Fruit fly (Drosophila melanogaster) whole organism: Measurements from ENCODE around the gene Hydr2.
A peak's percentile ranks its signal among the peaks of the same experiment; 100 is the strongest.
"Not testable (repeated sequence)": the region's sequence is repeated elsewhere in the genome, so short reads cannot be mapped to it uniquely, and the experiment has no call there.

Experiments used
- CG8478 ChIP-seq: fragments of >200 bp; optimal IDR thresholded peaks from 2 replicates; lab custom pipeline; 2018; ENCODE audit warnings: inconsistent platforms
- Dll ChIP-seq: fragments of >200 bp; optimal IDR thresholded peaks from 2 replicates; lab custom pipeline; 2017
- EcR ChIP-seq, 2 experiments: fragments of >200 bp; optimal IDR thresholded peaks; 2 replicates each; lab custom pipeline; 2017; ENCODE audit warnings: missing biosample characterization in 2 of 2, missing genetic modification characterization in 2 of 2, missing genetic modification reagents in 2 of 2
- pan ChIP-seq: fragments of >200 bp; optimal IDR thresholded peaks from 2 replicates; lab custom pipeline; 2017
- psq ChIP-seq: fragments of >200 bp; optimal IDR thresholded peaks from 2 replicates; lab custom pipeline; 2017
- usp ChIP-seq: fragments of >200 bp; optimal IDR thresholded peaks from 2 replicates; lab custom pipeline; 2017; ENCODE audit warnings: missing biosample characterization, missing genetic modification characterization, mixed read lengths

Hydr2 gene

dm6 chr2L:3163490-3163889, at the start of gene Hydr2:
Gene Hydr2, plus strand, starts transcription at chr2L:3163645.
- TF ChIP-seq usp (GFP tag; lab: Kevin White, UChicago); EcR (GFP tag; optimal IDR thresholded peaks at IDR 0.05; lab: Kevin White, UChicago); Dll (lab: Kevin White, UChicago): not testable (repeated sequence)

dm6 chr2L:3114132-3114531, 49.3 kb upstream of the Hydr2 start:
- TF ChIP-seq usp (GFP tag; lab: Kevin White, UChicago) = no peak
- no peak for TF ChIP-seq Dll (lab: Kevin White, UChicago)
- TF ChIP-seq psq (lab: Kevin White, UChicago) = no peak
- TF ChIP-seq EcR (GFP tag; optimal IDR thresholded peaks at IDR 0.05; lab: Kevin White, UChicago) = no peak
- no peak for TF ChIP-seq pan (lab: Kevin White, UChicago)
- no peak for TF ChIP-seq CG8478 (lab: Kevin White, UChicago)

dm6 chr2L:3114887-3115286, 48.6 kb upstream of the Hydr2 start:
- TF ChIP-seq usp (GFP tag; lab: Kevin White, UChicago) = no peak
- no peak for TF ChIP-seq psq (lab: Kevin White, UChicago)
- TF ChIP-seq Dll (lab: Kevin White, UChicago) = no peak
- no peak for TF ChIP-seq EcR (GFP tag; optimal IDR thresholded peaks at IDR 0.05; lab: Kevin White, UChicago)
- no peak for TF ChIP-seq CG8478 (lab: Kevin White, UChicago)
- no peak for TF ChIP-seq pan (lab: Kevin White, UChicago)

dm6 chr2L:3119613-3120012, 43.8 kb upstream of the Hydr2 start:
- TF ChIP-seq pan (lab: Kevin White, UChicago) (no peak), usp (GFP tag; lab: Kevin White, UChicago) (no peak), psq (lab: Kevin White, UChicago) (no peak), Dll (lab: Kevin White, UChicago) (no peak), CG8478 (lab: Kevin White, UChicago) (no peak), EcR (GFP tag; optimal IDR thresholded peaks at IDR 0.05; lab: Kevin White, UChicago) (no peak)

- no peak for TF ChIP-seq usp (GFP tag; lab: Kevin White, UChicago)
- TF ChIP-seq pan (lab: Kevin White, UChicago) = no peak
- TF ChIP-seq Dll (lab: Kevin White, UChicago) = no peak
- no peak for TF ChIP-seq EcR (GFP tag; optimal IDR thresholded peaks at IDR 0.05; lab: Kevin White, UChicago)
These were observed 42.6 kb upstream of the Hydr2 start for dm6 chr2L:3120820-3121219.

- no peak for TF ChIP-seq Dll (lab: Kevin White, UChicago)
- TF ChIP-seq psq (lab: Kevin White, UChicago) = no peak
- no peak for TF ChIP-seq EcR (GFP tag; optimal IDR thresholded peaks at IDR 0.05; lab: Kevin White, UChicago)
- no peak for TF ChIP-seq CG8478 (lab: Kevin White, UChicago)
- TF ChIP-seq usp (GFP tag; lab: Kevin White, UChicago) = no peak
- no peak for TF ChIP-seq pan (lab: Kevin White, UChicago)
These were observed 42.1 kb upstream of the Hydr2 start for dm6 chr2L:3121325-3121724.

dm6 chr2L:3121745-3122144, 41.7 kb upstream of the Hydr2 start:
- TF ChIP-seq CG8478 (lab: Kevin White, UChicago) = no peak
- no peak for TF ChIP-seq pan (lab: Kevin White, UChicago)
- TF ChIP-seq psq (lab: Kevin White, UChicago) = no peak
- TF ChIP-seq EcR (GFP tag; optimal IDR thresholded peaks at IDR 0.05; lab: Kevin White, UChicago) = no peak
- TF ChIP-seq Dll (lab: Kevin White, UChicago) = no peak
- TF ChIP-seq usp (GFP tag; lab: Kevin White, UChicago) = no peak

- TF ChIP-seq pan (lab: Kevin White, UChicago) (no peak), CG8478 (lab: Kevin White, UChicago) (no peak), EcR (GFP tag; optimal IDR thresholded peaks at IDR 0.05; lab: Kevin White, UChicago) (no peak), usp (GFP tag; lab: Kevin White, UChicago) (no peak), Dll (lab: Kevin White, UChicago) (no peak), psq (lab: Kevin White, UChicago) (no peak)
These were observed 41.2 kb upstream of the Hydr2 start for dm6 chr2L:3122216-3122615.

dm6 chr2L:3123562-3124345, 39.7 kb upstream of the Hydr2 start:
- no peak for TF ChIP-seq EcR (GFP tag; optimal IDR thresholded peaks at IDR 0.05; lab: Kevin White, UChicago)
- no peak for TF ChIP-seq Dll (lab: Kevin White, UChicago)
- no peak for TF ChIP-seq CG8478 (lab: Kevin White, UChicago)
- no peak for TF ChIP-seq pan (lab: Kevin White, UChicago)
- no peak for TF ChIP-seq usp (GFP tag; lab: Kevin White, UChicago)
- TF ChIP-seq psq (lab: Kevin White, UChicago) = no peak

dm6 chr2L:3124500-3124977, 38.9 kb upstream of the Hydr2 start:
- TF ChIP-seq CG8478 (lab: Kevin White, UChicago) (no peak), usp (GFP tag; lab: Kevin White, UChicago) (no peak), Dll (lab: Kevin White, UChicago) (peak; percentile 77), psq (lab: Kevin White, UChicago) (no peak), pan (lab: Kevin White, UChicago) (no peak), EcR (GFP tag; optimal IDR thresholded peaks at IDR 0.05; lab: Kevin White, UChicago) (no peak)

- TF ChIP-seq usp (GFP tag; lab: Kevin White, UChicago) (no peak), CG8478 (lab: Kevin White, UChicago) (no peak), EcR (GFP tag; optimal IDR thresholded peaks at IDR 0.05; lab: Kevin White, UChicago) (no peak), pan (lab: Kevin White, UChicago) (no peak), Dll (lab: Kevin White, UChicago) (no peak), psq (lab: Kevin White, UChicago) (no peak)
These were observed 35.6 kb upstream of the Hydr2 start for dm6 chr2L:3127813-3128212.
